Fruit fly (Drosophila melanogaster): Measurements from ENCODE around the gene Pex5.

DNA sequence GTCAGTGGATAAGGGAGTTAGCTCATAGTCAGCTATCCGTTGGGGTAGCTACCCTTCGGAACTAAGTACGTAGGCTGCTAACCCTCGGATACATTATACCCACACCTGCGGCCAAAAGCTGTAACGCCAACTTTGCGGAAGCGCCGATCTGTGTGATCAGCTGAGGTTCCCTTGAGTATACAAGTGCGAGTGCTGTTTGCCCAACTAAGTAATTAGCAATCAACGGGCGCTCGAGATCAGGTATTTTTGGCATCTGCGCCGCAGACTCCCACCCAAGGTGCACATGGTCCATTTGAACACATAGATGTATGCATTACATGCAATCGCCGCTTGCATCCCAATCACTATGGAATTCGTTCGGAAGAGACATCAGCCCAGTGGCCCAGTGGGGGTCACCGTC, 14.8 kb downstream of the Pex5 start:
- TF ChIP-seq CG34367 (tag; optimal IDR thresholded peaks at IDR 0.05) (no peak), rn (GFP tag; IDR thresholded peaks at IDR 0.05) (no peak), Ets98B (GFP tag; IDR thresholded peaks at IDR 0.05) (no peak)
